Worm (Caenorhabditis elegans): Measurements from ENCODE around the gene ggtb-1.

ce11 chrIII:7159246-7159645 is 25.7 kb downstream of the ggtb-1 start:
- TF ChIP-seq ama-1 (optimal IDR thresholded peaks at IDR 0.05) (no peak), skn-1 (tag; optimal IDR thresholded peaks at IDR 0.05) (no peak), zag-1 (tag; optimal IDR thresholded peaks at IDR 0.05) (no peak), ZK546.5 (tag; optimal IDR thresholded peaks at IDR 0.05) (no peak), lin-15B (tag; optimal IDR thresholded peaks at IDR 0.05) (no peak), elt-3 (tag; optimal IDR thresholded peaks at IDR 0.05) (no peak), nhr-76 (tag; optimal IDR thresholded peaks at IDR 0.05) (no peak), ztf-11 (tag; optimal IDR thresholded peaks at IDR 0.05) (no peak), nhr-11 (tag; optimal IDR thresholded peaks at IDR 0.05) (no peak), unc-39 (tag; optimal IDR thresholded peaks at IDR 0.05) (no peak), ztf-4 (tag; optimal IDR thresholded peaks at IDR 0.05) (no peak)

All from whole organism, L3 larva.